Worm (Caenorhabditis elegans): Measurements from ENCODE around the gene T13C2.3.
A peak's percentile ranks its signal among the peaks of the same experiment; 100 is the strongest.

T13C2.3 gene

ce11 chrII:6822347-6822746 lies 33.3 kb downstream of the T13C2.3 start:
- TF ChIP-seq ztf-11 (tag; optimal IDR thresholded peaks at IDR 0.05): no peak
- peak in 1 of 3 experiments; percentile 69 for TF ChIP-seq elt-3 (tag; optimal IDR thresholded peaks at IDR 0.05)
- TF ChIP-seq egl-27 (tag; optimal IDR thresholded peaks at IDR 0.05): peak; percentile 34
- TF ChIP-seq nhr-11 (tag; optimal IDR thresholded peaks at IDR 0.05): peak; percentile 21
- TF ChIP-seq nfya-1 (tag; optimal IDR thresholded peaks at IDR 0.05; ENCODE audit: insufficient read depth): peak; percentile 69
- TF ChIP-seq nhr-43 (tag; optimal IDR thresholded peaks at IDR 0.05; ENCODE audit: poor library complexity, severe bottlenecking): peak; percentile 31
- TF ChIP-seq nhr-77 (tag; optimal IDR thresholded peaks at IDR 0.05): peak; percentile 14
- TF ChIP-seq elt-1 (tag; optimal IDR thresholded peaks at IDR 0.05): peak; percentile 96
- TF ChIP-seq ama-1 (optimal IDR thresholded peaks at IDR 0.05): no peak
- TF ChIP-seq nhr-237 (tag; optimal IDR thresholded peaks at IDR 0.05): no peak
- TF ChIP-seq unc-62 (GFP tag; optimal IDR thresholded peaks at IDR 0.05): peak; percentile 89
- TF ChIP-seq pqm-1 (tag; optimal IDR thresholded peaks at IDR 0.05): peak; percentile 67
- peak; percentile 82 for TF ChIP-seq nhr-25 (tag; optimal IDR thresholded peaks at IDR 0.05)
- TF ChIP-seq mdl-1 (tag; optimal IDR thresholded peaks at IDR 0.05): peak; percentile 29
- peak; percentile 85 for TF ChIP-seq elt-2 (tag; optimal IDR thresholded peaks at IDR 0.05)
- peak; percentile 6 for TF ChIP-seq jun-1 (tag; optimal IDR thresholded peaks at IDR 0.05)
- TF ChIP-seq egl-5 (tag; optimal IDR thresholded peaks at IDR 0.05): peak; percentile 90
- TF ChIP-seq ztf-4 (tag; optimal IDR thresholded peaks at IDR 0.05): no peak
- TF ChIP-seq R02D3.7 (tag; optimal IDR thresholded peaks at IDR 0.05): peak; percentile 8
- no peak for TF ChIP-seq nhr-76 (tag; optimal IDR thresholded peaks at IDR 0.05)
- TF ChIP-seq nhr-23 (tag; optimal IDR thresholded peaks at IDR 0.05): peak; percentile 80

- TF ChIP-seq egl-5 (tag; optimal IDR thresholded peaks at IDR 0.05) (peak; percentile 23), elt-1 (tag; optimal IDR thresholded peaks at IDR 0.05) (peak; percentile 84), ceh-9 (tag; optimal IDR thresholded peaks at IDR 0.05) (no peak), elt-2 (tag; optimal IDR thresholded peaks at IDR 0.05) (no peak), nhr-67 (tag; optimal IDR thresholded peaks at IDR 0.05) (no peak), lin-39 (tag; optimal IDR thresholded peaks at IDR 0.05) (peak; percentile 99), nhr-43 (tag; optimal IDR thresholded peaks at IDR 0.05; ENCODE audit: poor library complexity, severe bottlenecking) (peak; percentile 34), snpc-4 (tag; optimal IDR thresholded peaks at IDR 0.05) (peak; percentile 35), hmg-11 (tag; optimal IDR thresholded peaks at IDR 0.05) (peak; percentile 39), nfya-1 (tag; optimal IDR thresholded peaks at IDR 0.05; ENCODE audit: insufficient read depth) (peak; percentile 53), nhr-25 (tag; optimal IDR thresholded peaks at IDR 0.05) (peak; percentile 42), unc-62 (GFP tag; optimal IDR thresholded peaks at IDR 0.05) (peak; percentile 98)
Observed at ce11 chrII:6823233-6823632, 34.2 kb downstream of the T13C2.3 start.

- no peak for TF ChIP-seq tbx-2 (tag; optimal IDR thresholded peaks at IDR 0.05)
- TF ChIP-seq mdl-1 (tag; optimal IDR thresholded peaks at IDR 0.05): peak; percentile 20
- TF ChIP-seq unc-62 (GFP tag; optimal IDR thresholded peaks at IDR 0.05): peak; percentile 51
- TF ChIP-seq lin-39 (tag; optimal IDR thresholded peaks at IDR 0.05): peak; percentile 36
- TF ChIP-seq nfya-1 (tag; optimal IDR thresholded peaks at IDR 0.05; ENCODE audit: insufficient read depth): peak; percentile 48
- TF ChIP-seq nhr-28 (tag; optimal IDR thresholded peaks at IDR 0.05): no peak
- no peak for TF ChIP-seq pqm-1 (tag; optimal IDR thresholded peaks at IDR 0.05)
- TF ChIP-seq nhr-23 (tag; optimal IDR thresholded peaks at IDR 0.05): peak; percentile 40
- TF ChIP-seq nhr-25 (tag; optimal IDR thresholded peaks at IDR 0.05): peak; percentile 20
- peak; percentile 33 for TF ChIP-seq snpc-4 (tag; optimal IDR thresholded peaks at IDR 0.05)
- TF ChIP-seq aly-2 (tag; optimal IDR thresholded peaks at IDR 0.05): no peak
- TF ChIP-seq daf-12 (tag; optimal IDR thresholded peaks at IDR 0.05): no peak
- TF ChIP-seq elt-1 (tag; optimal IDR thresholded peaks at IDR 0.05): peak; percentile 52
Observed at ce11 chrII:6823912-6824311, 34.9 kb downstream of the T13C2.3 start.

ce11 chrII:6824524-6824923 lies 35.5 kb downstream of the T13C2.3 start:
- no peak for TF ChIP-seq ceh-82 (tag; optimal IDR thresholded peaks at IDR 0.05)
- no peak for TF ChIP-seq hmg-11 (tag; optimal IDR thresholded peaks at IDR 0.05)
- no peak for TF ChIP-seq nhr-67 (tag; optimal IDR thresholded peaks at IDR 0.05)
- TF ChIP-seq elt-3 (tag; optimal IDR thresholded peaks at IDR 0.05): no peak
- no peak for TF ChIP-seq nhr-76 (tag; optimal IDR thresholded peaks at IDR 0.05)
- TF ChIP-seq aly-2 (tag; optimal IDR thresholded peaks at IDR 0.05): no peak
- no peak for TF ChIP-seq fkh-10 (GFP tag; optimal IDR thresholded peaks at IDR 0.05)
- TF ChIP-seq nhr-25 (tag; optimal IDR thresholded peaks at IDR 0.05): peak; percentile 12
- TF ChIP-seq unc-62 (GFP tag; optimal IDR thresholded peaks at IDR 0.05): peak; percentile 69
- TF ChIP-seq pqm-1 (tag; optimal IDR thresholded peaks at IDR 0.05): peak; percentile 79
- TF ChIP-seq ztf-11 (tag; optimal IDR thresholded peaks at IDR 0.05): no peak
- no peak for TF ChIP-seq nhr-28 (tag; optimal IDR thresholded peaks at IDR 0.05)
- TF ChIP-seq tbx-2 (tag; optimal IDR thresholded peaks at IDR 0.05): no peak
- TF ChIP-seq nhr-11 (tag; optimal IDR thresholded peaks at IDR 0.05): no peak
- TF ChIP-seq egl-5 (tag; optimal IDR thresholded peaks at IDR 0.05): no peak
- peak; percentile 87 for TF ChIP-seq elt-2 (tag; optimal IDR thresholded peaks at IDR 0.05)
- no peak for TF ChIP-seq fos-1 (tag; optimal IDR thresholded peaks at IDR 0.05)
- TF ChIP-seq mml-1 (tag; optimal IDR thresholded peaks at IDR 0.05): no peak
- TF ChIP-seq egl-27 (tag; optimal IDR thresholded peaks at IDR 0.05): no peak
- no peak for TF ChIP-seq skn-1 (tag; optimal IDR thresholded peaks at IDR 0.05)
- TF ChIP-seq eor-1 (tag; optimal IDR thresholded peaks at IDR 0.05): no peak
- no peak for TF ChIP-seq ama-1 (optimal IDR thresholded peaks at IDR 0.05)
- TF ChIP-seq lin-15B (tag; optimal IDR thresholded peaks at IDR 0.05): no peak
- TF ChIP-seq pha-4 (tag; optimal IDR thresholded peaks at IDR 0.05): no peak
- no peak for TF ChIP-seq sea-2 (GFP tag; optimal IDR thresholded peaks at IDR 0.05)
- no peak for TF ChIP-seq nfya-1 (tag; optimal IDR thresholded peaks at IDR 0.05; ENCODE audit: insufficient read depth)
- no peak for TF ChIP-seq ceh-28 (tag; optimal IDR thresholded peaks at IDR 0.05)
- no peak for TF ChIP-seq jun-1 (tag; optimal IDR thresholded peaks at IDR 0.05)
- no peak for TF ChIP-seq snpc-4 (tag; optimal IDR thresholded peaks at IDR 0.05)
- no peak for TF ChIP-seq ceh-16 (tag; optimal IDR thresholded peaks at IDR 0.05)

Measured in whole organism, L3 larva.